Worm (Caenorhabditis elegans) whole organism, early embryonic: Measurements from ENCODE around the gene srt-40.

Experiments
- B0310.2 ChIP-seq: sonication (generic microtip); optimal IDR thresholded peaks from 2 replicates; lab custom pipeline; 2016; ENCODE audit warnings: mild to moderate bottlenecking, missing genetic modification characterization, missing compliant biosample characterization
- F13C5.2 ChIP-seq: sonication (generic microtip); optimal IDR thresholded peaks from 2 replicates; lab custom pipeline; 2017; ENCODE audit warnings: mild to moderate bottlenecking, missing genetic modification characterization, inconsistent platforms, missing compliant biosample characterization
- aly-1 ChIP-seq: sonication (generic microtip); optimal IDR thresholded peaks from 2 replicates; lab custom pipeline; 2016; ENCODE audit warnings: missing genetic modification characterization, missing compliant biosample characterization
- ama-1 ChIP-seq: fragments of 150-350 bp; optimal IDR thresholded peaks from 2 replicates; lab custom pipeline; 2014
- ceh-13 ChIP-seq: fragments of 200-800 bp; sonication (Bioruptor generic); optimal IDR thresholded peaks from 2 replicates; lab custom pipeline; 2018; ENCODE audit warnings: mild to moderate bottlenecking, missing genetic modification characterization, missing compliant biosample characterization
- ceh-36 ChIP-seq: sonication (generic microtip); optimal IDR thresholded peaks from 2 replicates; lab custom pipeline; 2016; ENCODE audit warnings: missing genetic modification characterization, inconsistent platforms, missing compliant biosample characterization
- ets-7 ChIP-seq: sonication (generic microtip); optimal IDR thresholded peaks from 2 replicates; lab custom pipeline; 2016; ENCODE audit warnings: missing genotype, missing genetic modification characterization, missing compliant biosample characterization
- flt-1 ChIP-seq: fragments of 200-800 bp; sonication (Bioruptor generic); IDR thresholded peaks from 2 replicates; pipeline ENCODE4 v1.3.6; 2022; ENCODE audit warnings: missing genetic modification characterization, missing compliant biosample characterization
- hmbx-1 ChIP-seq: sonication (generic microtip); optimal IDR thresholded peaks from 2 replicates; lab custom pipeline; 2016; ENCODE audit warnings: mild to moderate bottlenecking, missing genetic modification characterization, missing compliant biosample characterization
- hmg-4 ChIP-seq: fragments of 200-800 bp; sonication (Bioruptor generic); optimal IDR thresholded peaks from 2 replicates; lab custom pipeline; 2018; ENCODE audit warnings: mild to moderate bottlenecking, missing genetic modification characterization, missing compliant biosample characterization
- hnd-1 ChIP-seq: sonication (generic microtip); optimal IDR thresholded peaks from 2 replicates; lab custom pipeline; 2016; ENCODE audit warnings: missing genetic modification characterization, missing compliant biosample characterization
- pes-1 ChIP-seq: fragments of 200-800 bp; sonication (Bioruptor generic); IDR thresholded peaks from 2 replicates; pipeline ENCODE4 v1.3.6; 2022; ENCODE audit warnings: missing genetic modification reagents, missing genetic modification characterization, missing compliant biosample characterization
- scrt-1 ChIP-seq: fragments of 200-800 bp; sonication (Bioruptor generic); IDR thresholded peaks from 2 replicates; pipeline ENCODE4 v1.3.6; 2022; ENCODE audit warnings: missing genetic modification characterization, missing compliant biosample characterization
- sea-1 ChIP-seq: fragments of 200-800 bp; sonication (Bioruptor generic); conservative IDR thresholded peaks from 2 replicates; pipeline ENCODE4 v1.3.6; 2022; ENCODE audit warnings: missing genetic modification characterization, missing compliant biosample characterization
- tbx-11 ChIP-seq: fragments of 200-800 bp; sonication (Bioruptor generic); IDR thresholded peaks from 2 replicates; pipeline ENCODE4 v1.3.6; 2022; ENCODE audit warnings: missing genetic modification characterization, missing compliant biosample characterization
- tbx-37 ChIP-seq: fragments of 200-800 bp; sonication (Bioruptor generic); conservative IDR thresholded peaks from 2 replicates; pipeline ENCODE4 v1.3.6; 2022; ENCODE audit warnings: missing genetic modification reagents, missing genetic modification characterization, missing compliant biosample characterization
- tra-4 ChIP-seq: sonication (generic microtip); optimal IDR thresholded peaks from 2 replicates; lab custom pipeline; 2017; ENCODE audit warnings: missing genetic modification characterization, missing compliant biosample characterization

Gene srt-40

ce11 chrV:2183162-2183561 lies 22.9 kb downstream of the srt-40 start, which contains the start of gene cyp-33C2:
TSS of gene cyp-33C2 (plus strand) at chrV:2183488.
- no peak for TF ChIP-seq tra-4
- no peak for TF ChIP-seq flt-1 (GFP tag; lab: Robert Waterston, UW)
- TF ChIP-seq ceh-36 (tag; lab: Kevin White, UChicago), result no peak
- no peak for TF ChIP-seq sea-1 (GFP tag; lab: Robert Waterston, UW)
- no peak for TF ChIP-seq F13C5.2 (tag; lab: Kevin White, UChicago)
- TF ChIP-seq ama-1 (lab: Kevin White, UChicago), result no peak
- no peak for TF ChIP-seq pes-1 (GFP tag; lab: Robert Waterston, UW)
- TF ChIP-seq hmbx-1, result no peak
- no peak for TF ChIP-seq B0310.2 (tag; lab: Kevin White, UChicago)
- TF ChIP-seq hnd-1 (tag; lab: Kevin White, UChicago), result no peak
- no peak for TF ChIP-seq ets-7
- no peak for TF ChIP-seq ceh-13 (GFP tag; lab: Kevin White, UChicago)

- TF ChIP-seq flt-1 (GFP tag; lab: Robert Waterston, UW), result no peak
- TF ChIP-seq tra-4, result no peak
- no peak for TF ChIP-seq hnd-1 (tag; lab: Kevin White, UChicago)
- no peak for TF ChIP-seq sea-1 (GFP tag; lab: Robert Waterston, UW)
- no peak for TF ChIP-seq ceh-36 (tag; lab: Kevin White, UChicago)
- TF ChIP-seq B0310.2 (tag; lab: Kevin White, UChicago), result no peak
- no peak for TF ChIP-seq ama-1 (lab: Kevin White, UChicago)
- no peak for TF ChIP-seq scrt-1 (GFP tag; lab: Robert Waterston, UW)
These were observed 24.3 kb downstream of the srt-40 start, which contains the start of gene srbc-16 for ce11 chrV:2181738-2182137. TSS of gene srbc-16 (plus strand) at chrV:2182038.

- TF ChIP-seq aly-1 (no peak), F13C5.2 (tag; lab: Kevin White, UChicago) (no peak), B0310.2 (tag; lab: Kevin White, UChicago) (no peak), ama-1 (lab: Kevin White, UChicago) (no peak), sea-1 (GFP tag; lab: Robert Waterston, UW) (no peak), ceh-13 (GFP tag; lab: Kevin White, UChicago) (no peak), scrt-1 (GFP tag; lab: Robert Waterston, UW) (no peak), hnd-1 (tag; lab: Kevin White, UChicago) (no peak), tbx-37 (GFP tag; lab: Robert Waterston, UW) (no peak), flt-1 (GFP tag; lab: Robert Waterston, UW) (no peak), hmg-4 (no peak), tbx-11 (GFP tag; lab: Robert Waterston, UW) (no peak)
These were observed 26.9 kb downstream of the srt-40 start, which contains the start of gene cyp-33C1 for ce11 chrV:2179214-2179613. TSS of gene cyp-33C1 (plus strand) at chrV:2179514.

ce11 chrV:2177307-2177764 lies 28.7 kb downstream of the srt-40 start, which contains the start of gene srbc-17:
TSS of gene srbc-17 (plus strand) at chrV:2177714.
- TF ChIP-seq aly-1 (no peak), B0310.2 (tag; lab: Kevin White, UChicago) (no peak), ceh-36 (tag; lab: Kevin White, UChicago) (no peak), ceh-13 (GFP tag; lab: Kevin White, UChicago) (no peak), tbx-37 (GFP tag; lab: Robert Waterston, UW) (no peak), F13C5.2 (tag; lab: Kevin White, UChicago) (no peak)

ce11 chrV:2175242-2175641 lies 30.8 kb downstream of the srt-40 start, which contains the start of gene C45H4.18:
TSS of gene C45H4.18 (plus strand) at chrV:2175542.
- TF ChIP-seq tra-4 (no peak), sea-1 (GFP tag; lab: Robert Waterston, UW) (no peak), scrt-1 (GFP tag; lab: Robert Waterston, UW) (no peak), hmbx-1 (no peak), F13C5.2 (tag; lab: Kevin White, UChicago) (no peak), ceh-13 (GFP tag; lab: Kevin White, UChicago) (no peak), tbx-37 (GFP tag; lab: Robert Waterston, UW) (no peak), flt-1 (GFP tag; lab: Robert Waterston, UW) (no peak), hnd-1 (tag; lab: Kevin White, UChicago) (no peak), hmg-4 (no peak), tbx-11 (GFP tag; lab: Robert Waterston, UW) (no peak), B0310.2 (tag; lab: Kevin White, UChicago) (no peak), aly-1 (no peak), ceh-36 (tag; lab: Kevin White, UChicago) (no peak), ama-1 (lab: Kevin White, UChicago) (no peak)

- TF ChIP-seq ceh-36 (tag; lab: Kevin White, UChicago) (no peak), tbx-37 (GFP tag; lab: Robert Waterston, UW) (no peak), ets-7 (no peak), hmg-4 (no peak), flt-1 (GFP tag; lab: Robert Waterston, UW) (no peak), tbx-11 (GFP tag; lab: Robert Waterston, UW) (no peak), sea-1 (GFP tag; lab: Robert Waterston, UW) (no peak), tra-4 (no peak), F13C5.2 (tag; lab: Kevin White, UChicago) (no peak), pes-1 (GFP tag; lab: Robert Waterston, UW) (no peak), hnd-1 (tag; lab: Kevin White, UChicago) (no peak), scrt-1 (GFP tag; lab: Robert Waterston, UW) (no peak), aly-1 (no peak), hmbx-1 (no peak), ama-1 (lab: Kevin White, UChicago) (no peak), B0310.2 (tag; lab: Kevin White, UChicago) (no peak), ceh-13 (GFP tag; lab: Kevin White, UChicago) (no peak)
These were observed 31.6 kb downstream of the srt-40 start for ce11 chrV:2174465-2174864.

- TF ChIP-seq F13C5.2 (tag; lab: Kevin White, UChicago) (no peak), hnd-1 (tag; lab: Kevin White, UChicago) (no peak), ama-1 (lab: Kevin White, UChicago) (no peak)
These were observed 39.4 kb downstream of the srt-40 start, which contains the start of gene srbc-19 for ce11 chrV:2166679-2167078. TSS of gene srbc-19 (minus strand) at chrV:2166779.
